Worm (Caenorhabditis elegans): ENCODE measurements around the gene Y62E10A.20.

- TF ChIP-seq ces-1 (GFP tag; optimal IDR thresholded peaks at IDR 0.05) (no peak), snpc-4 (tag; optimal IDR thresholded peaks at IDR 0.05) (no peak), ham-2 (GFP tag; optimal IDR thresholded peaks at IDR 0.05) (no peak), unc-62 (GFP tag; optimal IDR thresholded peaks at IDR 0.05) (no peak), zip-8 (tag; optimal IDR thresholded peaks at IDR 0.05) (no peak), nhr-237 (tag; optimal IDR thresholded peaks at IDR 0.05) (no peak), mab-5 (tag; optimal IDR thresholded peaks at IDR 0.05) (no peak), ceh-83 (GFP tag; optimal IDR thresholded peaks at IDR 0.05) (no peak), ceh-39 (tag; optimal IDR thresholded peaks at IDR 0.05) (no peak), nhr-12 (tag; optimal IDR thresholded peaks at IDR 0.05) (no peak)
Measured at ce11 chrIV:13408018-13408417, 22.1 kb upstream of the Y62E10A.20 start, which contains the start of gene Y62E10A.19.
